Worm (Caenorhabditis elegans): Measurements from ENCODE around the gene col-13.
A peak's percentile ranks its signal among the peaks of the same experiment; 100 is the strongest.

The col-13 gene

ce11 chrV:10379293-10379692, 42.4 kb downstream of the col-13 start, which contains the start of gene AC3.12:
Gene AC3.12 (minus strand): TSS chrV:10379393.
- TF ChIP-seq hrde-1 (tag; optimal IDR thresholded peaks at IDR 0.05; ENCODE audit: borderline replicate concordance): no peak
- TF ChIP-seq hmg-20 (GFP tag; IDR thresholded peaks at IDR 0.05): no peak
- TF ChIP-seq nhr-120 (GFP tag; IDR thresholded peaks at IDR 0.05): no peak
- no peak for TF ChIP-seq ceh-40 (GFP tag; IDR thresholded peaks at IDR 0.05)
- no peak for TF ChIP-seq lin-54 (GFP tag; optimal IDR thresholded peaks at IDR 0.05)
- TF ChIP-seq Y53F4B.3 (GFP tag; IDR thresholded peaks at IDR 0.05): no peak
- TF ChIP-seq ceh-91 (GFP tag; IDR thresholded peaks at IDR 0.05): no peak
- no peak for TF ChIP-seq tbx-9 (tag; optimal IDR thresholded peaks at IDR 0.05; ENCODE audit: borderline replicate concordance)
- no peak for TF ChIP-seq B0035.1 (tag; optimal IDR thresholded peaks at IDR 0.05)
- no peak for TF ChIP-seq F22D6.2 (tag; optimal IDR thresholded peaks at IDR 0.05)
- TF ChIP-seq lsy-27 (tag; optimal IDR thresholded peaks at IDR 0.05; ENCODE audit: borderline replicate concordance, insufficient read depth): no peak
- TF ChIP-seq mxl-1 (tag; optimal IDR thresholded peaks at IDR 0.05): no peak
- TF ChIP-seq cebp-1 (GFP tag; IDR thresholded peaks at IDR 0.05): no peak
- no peak for TF ChIP-seq cebp-1 (tag; optimal IDR thresholded peaks at IDR 0.05)
- no peak for TF ChIP-seq egl-18 (GFP tag; IDR thresholded peaks at IDR 0.05)
- no peak for TF ChIP-seq madf-10 (tag; optimal IDR thresholded peaks at IDR 0.05)
- TF ChIP-seq lin-35 (GFP tag; optimal IDR thresholded peaks at IDR 0.05): no peak
- TF ChIP-seq ztf-28 (GFP tag; IDR thresholded peaks at IDR 0.05): no peak
- no peak for TF ChIP-seq ceh-27 (GFP tag; optimal IDR thresholded peaks at IDR 0.05)
- TF ChIP-seq tlf-1 (GFP tag; optimal IDR thresholded peaks at IDR 0.05): no peak
- TF ChIP-seq bed-2 (GFP tag; IDR thresholded peaks at IDR 0.05): no peak

DNA sequence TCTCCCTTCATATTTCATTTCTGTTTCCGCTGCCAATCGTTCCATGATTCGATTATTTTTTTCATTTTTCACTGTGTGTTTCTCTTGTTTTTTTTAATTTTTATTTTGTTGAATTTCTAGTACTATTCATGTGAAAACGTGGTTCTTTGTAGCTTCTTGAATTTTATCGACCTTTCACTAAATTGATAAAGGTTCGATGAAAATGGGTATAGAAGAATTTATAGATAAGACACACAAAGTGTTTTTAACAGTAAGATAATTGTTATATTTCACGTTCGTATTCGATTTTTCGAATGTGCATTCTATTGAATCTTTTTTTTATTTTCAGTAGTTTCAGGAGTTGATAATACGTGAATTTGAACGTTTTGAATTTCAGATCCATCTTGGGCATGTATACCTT, 49.8 kb downstream of the col-13 start, which contains the start of gene ugt-49:
Gene ugt-49 (plus strand): TSS at position 371 of the 400 bp plus-strand sequence.
- TF ChIP-seq Y67H2A.10 (GFP tag; conservative IDR thresholded peaks at IDR 0.05): no peak
- no peak for TF ChIP-seq lin-40 (tag; optimal IDR thresholded peaks at IDR 0.05)
- TF ChIP-seq ztf-25 (GFP tag; IDR thresholded peaks at IDR 0.05): no peak
- no peak for TF ChIP-seq lir-1 (GFP tag; conservative IDR thresholded peaks at IDR 0.05)
- TF ChIP-seq sea-2 (GFP tag; IDR thresholded peaks at IDR 0.05): no peak
- TF ChIP-seq Y53F4B.3 (GFP tag; IDR thresholded peaks at IDR 0.05): no peak
- TF ChIP-seq ets-4 (GFP tag; optimal IDR thresholded peaks at IDR 0.05): no peak
- no peak for TF ChIP-seq C06A6.2 (GFP tag; conservative IDR thresholded peaks at IDR 0.05)
- no peak for TF ChIP-seq egrh-3 (GFP tag; IDR thresholded peaks at IDR 0.05)
- TF ChIP-seq F37B4.10 (GFP tag; IDR thresholded peaks at IDR 0.05): no peak
- no peak for TF ChIP-seq nhr-80 (tag; optimal IDR thresholded peaks at IDR 0.05)
- TF ChIP-seq sptf-2 (GFP tag; optimal IDR thresholded peaks at IDR 0.05): no peak
- TF ChIP-seq nhr-27 (tag; optimal IDR thresholded peaks at IDR 0.05): no peak
- TF ChIP-seq tbp1 (GFP tag; optimal IDR thresholded peaks at IDR 0.05): no peak
- no peak for TF ChIP-seq madf-8 (GFP tag; conservative IDR thresholded peaks at IDR 0.05)
- no peak for TF ChIP-seq zim-3 (tag; optimal IDR thresholded peaks at IDR 0.05)
- no peak for TF ChIP-seq fkh-3 (tag; optimal IDR thresholded peaks at IDR 0.05)
- no peak for TF ChIP-seq ccch-3 (GFP tag; optimal IDR thresholded peaks at IDR 0.05)

DNA sequence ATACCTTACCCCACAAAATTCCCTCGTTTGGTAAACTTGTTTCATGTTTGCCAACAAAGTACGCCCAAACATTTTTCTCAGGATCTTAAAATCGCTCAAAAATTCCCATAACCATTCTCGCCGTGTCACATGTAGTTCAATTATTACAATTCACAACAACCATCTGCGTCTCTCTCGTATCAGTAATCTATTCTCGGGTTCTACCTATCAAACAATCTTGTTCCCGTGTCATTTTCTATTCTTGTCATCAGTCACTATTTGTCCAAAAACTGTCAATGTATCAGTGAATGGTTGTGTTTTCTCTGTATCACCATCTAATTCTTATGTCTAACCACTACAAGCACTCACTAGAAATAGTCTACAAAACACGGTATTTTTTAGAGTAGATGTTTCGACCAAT, 50.5 kb downstream of the col-13 start:
- TF ChIP-seq xnd-1 (tag; optimal IDR thresholded peaks at IDR 0.05): no peak
- TF ChIP-seq mcd-1 (GFP tag; IDR thresholded peaks at IDR 0.05): no peak
- TF ChIP-seq ztf-3 (GFP tag; optimal IDR thresholded peaks at IDR 0.05): no peak
- no peak for TF ChIP-seq B0019.2 (GFP tag; conservative IDR thresholded peaks at IDR 0.05)
- TF ChIP-seq F39B2.1 (GFP tag; IDR thresholded peaks at IDR 0.05): no peak
- TF ChIP-seq hmg-20 (GFP tag; IDR thresholded peaks at IDR 0.05): no peak
- TF ChIP-seq madf-10 (tag; optimal IDR thresholded peaks at IDR 0.05): peak; percentile 3
- TF ChIP-seq lsl-1 (GFP tag; optimal IDR thresholded peaks at IDR 0.05): no peak
- TF ChIP-seq egl-18 (GFP tag; IDR thresholded peaks at IDR 0.05): no peak
- TF ChIP-seq Y53F4B.3 (GFP tag; IDR thresholded peaks at IDR 0.05): no peak
- TF ChIP-seq lin-54 (GFP tag; optimal IDR thresholded peaks at IDR 0.05): peak; percentile 28
- no peak for TF ChIP-seq mxl-1 (tag; optimal IDR thresholded peaks at IDR 0.05)
- TF ChIP-seq die-1 (tag; optimal IDR thresholded peaks at IDR 0.05): no peak
- no peak for TF ChIP-seq efl-1 (GFP tag; optimal IDR thresholded peaks at IDR 0.05)
- TF ChIP-seq atf-7 (tag; optimal IDR thresholded peaks at IDR 0.05): peak; percentile 4
- peak; percentile 28 for TF ChIP-seq tlf-1 (GFP tag; optimal IDR thresholded peaks at IDR 0.05)
- no peak for TF ChIP-seq akir-1 (GFP tag; optimal IDR thresholded peaks at IDR 0.05)
